Worm (Caenorhabditis elegans) whole organism, young adult: ENCODE results near the gene fubl-2.

Experiments used
- B0019.2 ChIP-seq: fragments of 200-800 bp; sonication (Bioruptor generic); conservative IDR thresholded peaks from 2 replicates; pipeline ENCODE4 v1.3.6; 2022; ENCODE audit warnings: missing genetic modification reagents, missing genetic modification characterization, missing compliant biosample characterization
- B0261.1 ChIP-seq: sonication (generic microtip); optimal IDR thresholded peaks from 2 replicates; lab custom pipeline; 2016; ENCODE audit warnings: mild to moderate bottlenecking, missing genetic modification characterization, moderate library complexity, missing compliant biosample characterization
- C17E4.6 ChIP-seq: fragments of 200-800 bp; sonication (Bioruptor generic); IDR thresholded peaks from 2 replicates; pipeline ENCODE4 v1.3.6; 2022; ENCODE audit warnings: missing genetic modification reagents, missing genetic modification characterization, missing compliant biosample characterization
- D2030.7 ChIP-seq: fragments of 200-800 bp; sonication (Bioruptor generic); IDR thresholded peaks from 2 replicates; pipeline ENCODE4 v1.3.6; 2022; ENCODE audit warnings: missing genetic modification reagents, missing genetic modification characterization, missing compliant biosample characterization
- F10E7.11 ChIP-seq: sonication (generic microtip); optimal IDR thresholded peaks from 2 replicates; lab custom pipeline; 2017; ENCODE audit warnings: mild to moderate bottlenecking, missing genetic modification characterization, moderate library complexity, missing compliant biosample characterization
- F22D6.2 ChIP-seq: sonication (generic microtip); optimal IDR thresholded peaks from 2 replicates; lab custom pipeline; 2016; ENCODE audit warnings: mild to moderate bottlenecking, missing genetic modification characterization, missing compliant biosample characterization
- F33H1.4 ChIP-seq: fragments of 200-800 bp; sonication (Bioruptor generic); IDR thresholded peaks from 2 replicates; pipeline ENCODE4 v1.3.6; 2022; ENCODE audit warnings: missing genetic modification reagents, missing genetic modification characterization, missing compliant biosample characterization
- T07F8.4 ChIP-seq: sonication (generic microtip); optimal IDR thresholded peaks from 2 replicates; lab custom pipeline; 2016; ENCODE audit warnings: mild to moderate bottlenecking, missing genetic modification characterization, moderate library complexity, missing compliant biosample characterization
- Y95B8A.8 ChIP-seq: fragments of 200-800 bp; sonication (Bioruptor generic); IDR thresholded peaks from 2 replicates; pipeline ENCODE4 v1.3.6; 2022; ENCODE audit warnings: missing genetic modification reagents, missing genetic modification characterization, missing compliant biosample characterization
- ZK185.1 ChIP-seq: sonication (generic microtip); optimal IDR thresholded peaks from 2 replicates; lab custom pipeline; 2016; ENCODE audit warnings: mild to moderate bottlenecking, missing genetic modification characterization, missing compliant biosample characterization; ENCODE audit not compliant: poor library complexity, severe bottlenecking
- aptf-2 ChIP-seq: fragments of 200-800 bp; sonication (Bioruptor generic); conservative IDR thresholded peaks from 2 replicates; pipeline ENCODE4 v1.3.6; 2022; ENCODE audit warnings: missing genetic modification reagents, missing genetic modification characterization, missing compliant biosample characterization
- atf-7 ChIP-seq: sonication (generic microtip); optimal IDR thresholded peaks from 2 replicates; lab custom pipeline; 2017; ENCODE audit warnings: mild to moderate bottlenecking, missing genetic modification characterization, missing compliant biosample characterization
- athp-1 ChIP-seq: sonication (generic microtip); optimal IDR thresholded peaks from 2 replicates; lab custom pipeline; 2017; ENCODE audit warnings: mild to moderate bottlenecking, missing genetic modification characterization, missing compliant biosample characterization
- bed-1 ChIP-seq: fragments of 200-800 bp; sonication (Bioruptor generic); IDR thresholded peaks from 2 replicates; pipeline ENCODE4 v1.3.6; 2022; ENCODE audit warnings: missing genetic modification reagents, missing genetic modification characterization, missing compliant biosample characterization
- ccch-3 ChIP-seq: fragments of 200-800 bp; sonication (Bioruptor generic); optimal IDR thresholded peaks from 2 replicates; lab custom pipeline; 2018; ENCODE audit warnings: mild to moderate bottlenecking, missing genetic modification characterization, missing compliant biosample characterization
- cebp-2 ChIP-seq: fragments of 200-800 bp; sonication (Bioruptor generic); IDR thresholded peaks from 2 replicates; pipeline ENCODE4 v1.3.6; 2022; ENCODE audit warnings: missing genetic modification characterization, missing compliant biosample characterization
- ceh-91 ChIP-seq: fragments of 200-800 bp; sonication (Bioruptor generic); IDR thresholded peaks from 2 replicates; pipeline ENCODE4 v1.3.6; 2022; ENCODE audit warnings: missing genetic modification reagents, missing genetic modification characterization, missing compliant biosample characterization
- dox-1 ChIP-seq: fragments of 200-800 bp; sonication (Bioruptor generic); IDR thresholded peaks from 2 replicates; pipeline ENCODE4 v1.3.6; 2022; ENCODE audit warnings: missing genetic modification reagents, missing genetic modification characterization, missing compliant biosample characterization
- efl-1 ChIP-seq: fragments of 150-350 bp; optimal IDR thresholded peaks from 2 replicates; lab custom pipeline; 2014; ENCODE audit warnings: missing biosample characterization, missing genetic modification reagents, missing genetic modification characterization
- egl-44 ChIP-seq: fragments of 200-800 bp; sonication (Bioruptor generic); IDR thresholded peaks from 2 replicates; pipeline ENCODE4 v1.3.6; 2022; ENCODE audit warnings: missing genetic modification reagents, missing genetic modification characterization, missing compliant biosample characterization
- ekl-4 ChIP-seq: fragments of 200-800 bp; sonication (Bioruptor generic); IDR thresholded peaks from 2 replicates; pipeline ENCODE4 v1.3.6; 2022; ENCODE audit warnings: missing genetic modification reagents, missing genetic modification characterization, missing compliant biosample characterization
- gei-17 ChIP-seq: fragments of 200-800 bp; sonication (Bioruptor generic); optimal IDR thresholded peaks from 2 replicates; lab custom pipeline; 2018; ENCODE audit warnings: mild to moderate bottlenecking, missing genetic modification characterization, missing compliant biosample characterization
- hmg-1.2 ChIP-seq: fragments of 200-800 bp; sonication (Bioruptor generic); IDR thresholded peaks from 2 replicates; pipeline ENCODE4 v1.3.6; 2022; ENCODE audit warnings: missing genetic modification reagents, missing genetic modification characterization, missing compliant biosample characterization
- hmg-20 ChIP-seq: fragments of 200-800 bp; sonication (Bioruptor generic); IDR thresholded peaks from 2 replicates; pipeline ENCODE4 v1.3.6; 2022; ENCODE audit warnings: missing genetic modification reagents, missing genetic modification characterization, missing compliant biosample characterization
- hsf-1 ChIP-seq: fragments of 200-800 bp; sonication (Bioruptor generic); IDR thresholded peaks from 2 replicates; pipeline ENCODE4 v1.3.6; 2022; ENCODE audit warnings: missing genetic modification reagents, missing genetic modification characterization, missing compliant biosample characterization
- lin-54 ChIP-seq: fragments of 200-800 bp; sonication (Bioruptor generic); optimal IDR thresholded peaks from 2 replicates; lab custom pipeline; 2018; ENCODE audit warnings: mild to moderate bottlenecking, missing genetic modification characterization, missing compliant biosample characterization
- lsl-1 ChIP-seq: fragments of 200-800 bp; sonication (Bioruptor generic); optimal IDR thresholded peaks from 2 replicates; lab custom pipeline; 2018; ENCODE audit warnings: mild to moderate bottlenecking, missing genetic modification characterization, moderate library complexity, missing compliant biosample characterization
- lsy-27 ChIP-seq: sonication (generic microtip); optimal IDR thresholded peaks from 2 replicates; lab custom pipeline; 2017; ENCODE audit warnings: missing genetic modification characterization, mild to moderate bottlenecking, missing compliant biosample characterization, antibody characterized with exemption, missing genotype, borderline replicate concordance; ENCODE audit not compliant: insufficient read depth
- madf-6 ChIP-seq: fragments of 200-800 bp; sonication (Bioruptor generic); IDR thresholded peaks from 2 replicates; pipeline ENCODE4 v1.3.6; 2022; ENCODE audit warnings: missing genetic modification reagents, missing genetic modification characterization, missing compliant biosample characterization
- madf-8 ChIP-seq: fragments of 200-800 bp; sonication (Bioruptor generic); conservative IDR thresholded peaks from 2 replicates; pipeline ENCODE4 v1.3.6; 2022; ENCODE audit warnings: missing genetic modification reagents, missing genetic modification characterization, missing compliant biosample characterization
- mel-28 ChIP-seq: sonication (generic microtip); optimal IDR thresholded peaks from 2 replicates; lab custom pipeline; 2016; ENCODE audit warnings: borderline replicate concordance, mild to moderate bottlenecking, missing genetic modification characterization, missing compliant biosample characterization
- mes-4 ChIP-seq: sonication (generic microtip); optimal IDR thresholded peaks from 2 replicates; lab custom pipeline; 2016; ENCODE audit warnings: missing genotype, missing genetic modification characterization, missing compliant biosample characterization
- nfya-2 ChIP-seq: fragments of 200-800 bp; sonication (Bioruptor generic); IDR thresholded peaks from 2 replicates; pipeline ENCODE4 v1.3.6; 2022; ENCODE audit warnings: missing genetic modification reagents, missing genetic modification characterization, missing compliant biosample characterization
- nhr-27 ChIP-seq: fragments of 200-800 bp; sonication (Bioruptor generic); optimal IDR thresholded peaks from 2 replicates; lab custom pipeline; 2018; ENCODE audit warnings: mild to moderate bottlenecking, missing genetic modification characterization, moderate library complexity, missing compliant biosample characterization
- nhr-80 ChIP-seq: sonication (generic microtip); optimal IDR thresholded peaks from 2 replicates; lab custom pipeline; 2016; ENCODE audit warnings: missing genetic modification characterization, missing compliant biosample characterization
- pbrm-1 ChIP-seq: fragments of 200-800 bp; sonication (Bioruptor generic); IDR thresholded peaks from 2 replicates; pipeline ENCODE4 v1.3.6; 2022; ENCODE audit warnings: missing genetic modification reagents, missing genetic modification characterization, missing compliant biosample characterization
- rcor-1 ChIP-seq: fragments of 200-800 bp; sonication (Bioruptor generic); IDR thresholded peaks from 2 replicates; pipeline ENCODE4 v1.3.6; 2022; ENCODE audit warnings: missing genetic modification reagents, missing genetic modification characterization, missing compliant biosample characterization
- sdz-38 ChIP-seq: sonication (generic microtip); optimal IDR thresholded peaks from 2 replicates; lab custom pipeline; 2016; ENCODE audit warnings: missing genotype, missing genetic modification characterization, missing compliant biosample characterization
- sea-2 ChIP-seq: fragments of 200-800 bp; sonication (Bioruptor generic); IDR thresholded peaks from 2 replicates; pipeline ENCODE4 v1.3.6; 2022; ENCODE audit warnings: missing genetic modification characterization, missing compliant biosample characterization
- snpc-1.1 ChIP-seq: sonication (generic microtip); optimal IDR thresholded peaks from 2 replicates; lab custom pipeline; 2017; ENCODE audit warnings: missing genetic modification characterization, mild to moderate bottlenecking, missing compliant biosample characterization, antibody characterized with exemption, moderate library complexity, missing genotype, missing genetic modification reagents; ENCODE audit not compliant: insufficient read depth
- snpc-1.3 ChIP-seq: sonication (generic microtip); optimal IDR thresholded peaks from 2 replicates; lab custom pipeline; 2017; ENCODE audit warnings: missing genetic modification characterization, mild to moderate bottlenecking, missing compliant biosample characterization, antibody characterized with exemption, moderate library complexity, missing genotype, missing genetic modification reagents; ENCODE audit not compliant: insufficient read depth
- sptf-2 ChIP-seq: fragments of 200-800 bp; sonication (Bioruptor generic); optimal IDR thresholded peaks from 2 replicates; lab custom pipeline; 2018; ENCODE audit warnings: mild to moderate bottlenecking, missing genetic modification characterization, missing compliant biosample characterization
- unc-130 ChIP-seq: sonication (generic microtip); optimal IDR thresholded peaks from 2 replicates; lab custom pipeline; 2016; ENCODE audit warnings: missing genetic modification reagents, missing genetic modification characterization, missing compliant biosample characterization
- xnd-1 ChIP-seq: sonication (generic microtip); optimal IDR thresholded peaks from 2 replicates; lab custom pipeline; 2016; ENCODE audit warnings: missing genotype, missing genetic modification reagents, missing genetic modification characterization, missing compliant biosample characterization
- ztf-22 ChIP-seq: fragments of 200-800 bp; sonication (Bioruptor generic); optimal IDR thresholded peaks from 2 replicates; lab custom pipeline; 2018; ENCODE audit warnings: mild to moderate bottlenecking, missing genetic modification characterization, moderate library complexity, missing compliant biosample characterization
- ztf-26 ChIP-seq: sonication (generic microtip); optimal IDR thresholded peaks from 2 replicates; lab custom pipeline; 2017; ENCODE audit warnings: missing genetic modification characterization, missing compliant biosample characterization

fubl-2 gene

ce11 chrIII:7062580-7062979, 25.0 kb downstream of the fubl-2 start, which contains the start of gene R01H2.1 (continued):
- TF ChIP-seq hmg-20 (GFP tag; lab: Robert Waterston, UW) = no peak
- TF ChIP-seq mel-28 (tag; lab: Kevin White, UChicago) = no peak
- no peak for TF ChIP-seq hsf-1 (GFP tag; lab: Robert Waterston, UW)

- no peak for TF ChIP-seq sdz-38 (tag; lab: Kevin White, UChicago)
- TF ChIP-seq pbrm-1 (GFP tag; lab: Robert Waterston, UW) = no peak
- TF ChIP-seq madf-6 = peak; percentile 77
- TF ChIP-seq ztf-22 = no peak
- TF ChIP-seq ekl-4 (GFP tag; lab: Robert Waterston, UW) = no peak
- no peak for TF ChIP-seq egl-44 (GFP tag; lab: Robert Waterston, UW)
- TF ChIP-seq ceh-91 (GFP tag; lab: Robert Waterston, UW) = peak; percentile 46
- no peak for TF ChIP-seq snpc-1.1 (tag; lab: Kevin White, UChicago)
- no peak for TF ChIP-seq snpc-1.3
- TF ChIP-seq ccch-3 (GFP tag; lab: Kevin White, UChicago) = no peak
- no peak for TF ChIP-seq cebp-2
- TF ChIP-seq hmg-1.2 (GFP tag; lab: Robert Waterston, UW) = peak; percentile 16; the same call in 1 of the 2 replicates
- TF ChIP-seq T07F8.4 (tag; lab: Kevin White, UChicago) = no peak
- peak; percentile 55 for TF ChIP-seq lin-54 (GFP tag; lab: Kevin White, UChicago)
- TF ChIP-seq athp-1 = no peak
- no peak for TF ChIP-seq sptf-2 (GFP tag; lab: Kevin White, UChicago)
- TF ChIP-seq D2030.7 = peak; percentile 17; the same call in 1 of the 2 replicates
- TF ChIP-seq atf-7 (tag; lab: Kevin White, UChicago) = no peak
- no peak for TF ChIP-seq Y95B8A.8 (GFP tag; lab: Robert Waterston, UW)
- no peak for TF ChIP-seq nhr-27
- no peak for TF ChIP-seq bed-1 (GFP tag; lab: Robert Waterston, UW)
- no peak for TF ChIP-seq ZK185.1
- no peak for TF ChIP-seq hsf-1 (GFP tag; lab: Robert Waterston, UW)
- no peak for TF ChIP-seq nhr-80 (tag; lab: Kevin White, UChicago)
- TF ChIP-seq B0019.2 (GFP tag; lab: Robert Waterston, UW) = no peak
- TF ChIP-seq F22D6.2 (tag; lab: Kevin White, UChicago) = no peak
- no peak for TF ChIP-seq dox-1 (GFP tag; lab: Robert Waterston, UW)
- TF ChIP-seq C17E4.6 (GFP tag; lab: Robert Waterston, UW) = no peak
- no peak; the same call in 1 of the 2 replicates for TF ChIP-seq madf-8 (GFP tag; lab: Robert Waterston, UW)
- no peak for TF ChIP-seq nfya-2
- no peak for TF ChIP-seq F10E7.11 (tag; lab: Kevin White, UChicago)
- no peak for TF ChIP-seq mes-4
- peak; percentile 79 for TF ChIP-seq F33H1.4 (GFP tag; lab: Robert Waterston, UW)
- TF ChIP-seq B0261.1 (tag; lab: Kevin White, UChicago) = no peak
- TF ChIP-seq gei-17 (GFP tag; lab: Kevin White, UChicago) = no peak
- TF ChIP-seq lsl-1 (GFP tag; lab: Kevin White, UChicago) = peak; percentile 81
- TF ChIP-seq unc-130 (GFP tag; lab: Kevin White, UChicago) = no peak
- TF ChIP-seq xnd-1 (tag; lab: Kevin White, UChicago) = peak; percentile 39
- no peak for TF ChIP-seq aptf-2
- TF ChIP-seq ztf-26 (tag; lab: Kevin White, UChicago) = no peak
- no peak for TF ChIP-seq sea-2 (GFP tag; lab: Robert Waterston, UW)
- TF ChIP-seq lsy-27 (tag; lab: Kevin White, UChicago) = no peak
- TF ChIP-seq efl-1 = peak; percentile 69
- no peak for TF ChIP-seq rcor-1 (GFP tag; lab: Robert Waterston, UW)
These were observed 26.9 kb downstream of the fubl-2 start, which contains the start of gene egg-2 for ce11 chrIII:7060531-7061095. TSS of gene egg-2 (minus strand) at chrIII:7060583.
